Fruit fly (Drosophila melanogaster): ENCODE results near the gene MED17.

Gene MED17

DNA sequence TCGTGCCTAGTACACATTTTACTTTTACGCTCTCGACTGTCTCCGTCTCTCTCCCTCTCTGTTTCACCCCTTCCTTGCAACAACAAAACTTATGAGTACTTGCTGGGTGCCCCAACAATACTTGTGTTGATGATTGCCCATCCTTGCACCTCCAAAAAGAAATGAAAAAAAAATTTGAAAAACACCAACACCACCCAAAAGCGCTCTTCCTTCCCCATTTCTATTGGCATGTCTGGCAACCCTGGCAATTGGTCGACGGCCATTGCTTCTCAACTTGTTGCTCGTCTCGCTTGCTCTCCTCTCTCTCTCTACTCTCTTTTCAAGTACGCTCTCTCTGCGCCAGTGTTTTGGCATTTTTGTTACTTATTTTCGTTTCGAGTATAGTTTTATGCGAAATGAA is 20.5 kb upstream of the MED17 start (continued):
- TF ChIP-seq CG18262 (tag; optimal IDR thresholded peaks at IDR 0.05) (no peak), CG3065 (GFP tag; optimal IDR thresholded peaks at IDR 0.05) (no peak), cg (GFP tag; optimal IDR thresholded peaks at IDR 0.05) (no peak), Nf-YC (tag; optimal IDR thresholded peaks at IDR 0.05) (peak; percentile 47), HLHmδ (GFP tag; optimal IDR thresholded peaks at IDR 0.05) (no peak), dan (GFP tag; IDR thresholded peaks at IDR 0.05) (no peak), Tbp (GFP tag; optimal IDR thresholded peaks at IDR 0.05) (no peak), stwl (tag; optimal IDR thresholded peaks at IDR 0.05) (peak; percentile 20), CG11504 (tag; optimal IDR thresholded peaks at IDR 0.05) (peak; percentile 97), peb (GFP tag; IDR thresholded peaks at IDR 0.05) (no peak), ato (GFP tag; IDR thresholded peaks at IDR 0.05; ENCODE audit: partially characterized antibody) (no peak), tll (GFP tag; optimal IDR thresholded peaks at IDR 0.05) (no peak), salm (tag; optimal IDR thresholded peaks at IDR 0.05) (no peak), Xrp1 (GFP tag; IDR thresholded peaks at IDR 0.05) (peak; percentile 34; the same call in 1 of the 2 replicates), CG13296 (GFP tag; optimal IDR thresholded peaks at IDR 0.05) (peak; percentile 31), CG12219 (GFP tag; optimal IDR thresholded peaks at IDR 0.05) (no peak), CG10147 (GFP tag; optimal IDR thresholded peaks at IDR 0.05) (no peak), so (GFP tag; IDR thresholded peaks at IDR 0.05) (0 out of 3 replicates have a peak, but pooled peaks have one; percentile 8), CG9727 (GFP tag; optimal IDR thresholded peaks at IDR 0.05) (no peak), C15 (GFP tag; IDR thresholded peaks at IDR 0.05) (no peak), bcd (GFP tag; optimal IDR thresholded peaks at IDR 0.05) (no peak), CG8281 (tag; optimal IDR thresholded peaks at IDR 0.05) (no peak), CG11695 (GFP tag; IDR thresholded peaks at IDR 0.05) (no peak), gcm (GFP tag; optimal IDR thresholded peaks at IDR 0.05) (no peak), dpn (GFP tag; optimal IDR thresholded peaks at IDR 0.05) (no peak), exex (tag; optimal IDR thresholded peaks at IDR 0.05) (no peak), HHEX (GFP tag; optimal IDR thresholded peaks at IDR 0.05) (no peak), ab (GFP tag; optimal IDR thresholded peaks at IDR 0.05) (no peak), CG9437 (GFP tag; optimal IDR thresholded peaks at IDR 0.05) (no peak), CG17361 (GFP tag; IDR thresholded peaks at IDR 0.05) (0 out of 3 replicates have a peak, but pooled peaks have one; percentile 5), CG17612 (GFP tag; IDR thresholded peaks at IDR 0.05) (no peak), Atf3 (GFP tag; optimal IDR thresholded peaks at IDR 0.05) (no peak), CG32767 (GFP tag; IDR thresholded peaks at IDR 0.05) (no peak), ara (GFP tag; IDR thresholded peaks at IDR 0.05) (no peak), CG3281 (GFP tag; optimal IDR thresholded peaks at IDR 0.05) (peak; percentile 40), lab (GFP tag; optimal IDR thresholded peaks at IDR 0.05) (peak; percentile 38), seq (GFP tag; IDR thresholded peaks at IDR 0.05) (no peak), Doc2 (GFP tag; IDR thresholded peaks at IDR 0.05) (no peak), phol (tag; optimal IDR thresholded peaks at IDR 0.05) (peak; percentile 85), CG31388 (GFP tag; optimal IDR thresholded peaks at IDR 0.05) (no peak), lov (optimal IDR thresholded peaks at IDR 0.05) (no peak), lov (GFP tag; IDR thresholded peaks at IDR 0.05) (no peak), unc-4 (GFP tag; IDR thresholded peaks at IDR 0.05; ENCODE audit: partially characterized antibody) (peak; percentile 42; the same call in 1 of the 2 replicates), Blimp-1 (GFP tag; optimal IDR thresholded peaks at IDR 0.05) (no peak), sens (GFP tag) (no peak), CG13424 (tag; optimal IDR thresholded peaks at IDR 0.05) (peak; percentile 51), CG10267 (tag; optimal IDR thresholded peaks at IDR 0.05) (no peak), B-H1 (GFP tag; IDR thresholded peaks at IDR 0.05) (no peak; the same call in 2 of the 3 replicates), CG15269 (tag; optimal IDR thresholded peaks at IDR 0.05) (peak; percentile 38), grn (GFP tag; optimal IDR thresholded peaks at IDR 0.05) (no peak), rib (GFP tag; IDR thresholded peaks at IDR 0.05) (0 out of 2 replicates have a peak, but pooled peaks have one; percentile 9)
